Worm (Caenorhabditis elegans) whole organism, L4/young adult: ENCODE results near the gene tgt-2.

ENCODE experiments used
- W03F9.2 ChIP-seq: fragments of 150-350 bp; optimal IDR thresholded peaks from 2 replicates; lab custom pipeline; 2014; ENCODE audit warnings: missing biosample characterization, missing genetic modification characterization
- dao-5 ChIP-seq: sonication (generic microtip); optimal IDR thresholded peaks from 2 replicates; lab custom pipeline; 2016; ENCODE audit warnings: missing genotype, missing genetic modification characterization, moderate library complexity, missing compliant biosample characterization
- him-1 ChIP-seq: sonication (generic microtip); optimal IDR thresholded peaks from 2 replicates; lab custom pipeline; 2016; ENCODE audit warnings: missing genotype, missing genetic modification reagents, missing genetic modification characterization, missing compliant biosample characterization

The tgt-2 gene

DNA sequence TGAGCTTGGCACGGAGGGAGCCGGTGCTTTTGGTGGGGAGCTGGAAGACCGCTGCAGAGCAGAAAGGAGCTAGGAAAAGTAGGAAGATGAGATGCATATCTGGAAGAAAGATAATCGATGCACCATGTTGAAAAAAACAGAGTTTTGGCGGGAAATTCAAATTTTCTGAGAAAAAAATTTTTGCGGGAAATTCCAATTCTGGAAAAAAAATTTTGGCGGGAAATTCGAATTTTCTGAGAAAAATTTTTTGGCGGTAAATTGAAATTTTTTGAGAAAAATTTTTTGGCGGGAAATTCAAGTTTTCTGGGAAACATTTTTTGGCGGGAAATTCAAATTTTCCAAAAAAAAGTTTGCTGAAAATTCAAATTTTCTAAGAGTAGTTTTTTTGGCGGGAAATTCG is 39.1 kb downstream of the tgt-2 start, which contains the start of gene asp-17:
Gene asp-17 (minus strand): TSS at position 101 of the 400 bp plus-strand sequence.
- no peak for TF ChIP-seq dao-5
- TF ChIP-seq W03F9.2 (tag; lab: Kevin White, UChicago): no peak
- TF ChIP-seq him-1 (tag; lab: Kevin White, UChicago): no peak

DNA sequence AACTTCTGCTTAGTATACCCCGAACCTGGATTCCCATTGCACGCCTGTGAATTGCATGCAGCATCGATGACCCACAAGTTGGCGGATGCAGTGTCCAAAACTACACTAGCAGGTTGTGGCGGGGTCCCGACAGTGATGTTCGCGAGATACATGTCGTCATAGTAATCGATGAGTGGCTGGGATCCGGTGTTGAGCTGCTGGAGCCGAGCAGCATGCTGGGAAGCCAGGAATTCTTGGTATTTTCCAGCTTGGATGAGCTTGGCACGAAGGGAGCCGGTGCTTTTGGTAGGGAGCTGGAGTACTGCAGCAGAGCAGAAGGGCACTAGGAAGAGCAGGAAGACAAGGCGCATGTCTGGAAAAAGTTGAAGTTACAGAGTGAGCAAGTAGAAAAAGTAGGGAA is 44.1 kb downstream of the tgt-2 start, which contains the start of gene asp-16:
Gene asp-16 (minus strand): TSS at position 350 of the 400 bp plus-strand sequence.
- no peak for TF ChIP-seq him-1 (tag; lab: Kevin White, UChicago)
- TF ChIP-seq W03F9.2 (tag; lab: Kevin White, UChicago): no peak
- TF ChIP-seq dao-5: no peak

DNA sequence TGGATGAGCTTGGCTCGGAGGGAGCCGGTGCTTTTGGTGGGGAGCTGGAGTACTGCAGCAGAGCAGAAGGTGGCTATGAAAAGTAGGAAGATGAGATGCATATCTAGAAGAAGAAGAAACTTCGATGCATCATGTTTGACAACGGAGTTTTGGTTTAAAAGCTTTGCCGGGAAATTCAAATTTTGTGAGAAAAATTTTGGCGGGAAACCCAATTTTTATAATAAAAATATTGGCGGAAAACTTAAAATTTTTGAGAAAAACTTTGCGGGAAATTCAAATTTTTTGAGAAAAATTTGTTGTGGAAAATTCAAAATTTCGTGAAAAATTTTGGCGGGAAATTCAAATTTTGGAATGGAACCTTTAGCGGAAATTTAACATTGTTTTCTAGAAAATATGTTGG is 46.6 kb downstream of the tgt-2 start, which contains the start of gene asp-15:
Gene asp-15 (minus strand): TSS at position 101 of the 400 bp plus-strand sequence.
- TF ChIP-seq W03F9.2 (tag; lab: Kevin White, UChicago) (no peak), dao-5 (no peak), him-1 (tag; lab: Kevin White, UChicago) (no peak)

DNA sequence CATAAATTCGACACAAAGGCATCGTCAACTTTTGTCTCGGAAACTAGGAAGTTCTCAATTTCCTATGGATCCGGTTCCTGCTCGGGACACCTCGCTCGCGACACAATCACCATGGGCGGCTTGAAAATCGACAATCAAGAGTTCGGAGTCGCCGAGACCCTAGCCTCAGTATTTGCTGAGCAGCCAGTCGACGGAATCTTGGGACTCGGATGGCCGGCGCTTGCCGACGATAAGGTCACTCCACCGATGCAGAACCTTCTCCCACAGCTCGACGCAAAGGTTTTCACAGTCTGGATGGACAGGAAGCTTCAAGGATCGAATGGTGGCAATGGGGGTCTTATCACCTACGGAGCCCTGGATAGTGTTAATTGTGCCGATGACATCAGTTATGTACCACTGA is 49.3 kb downstream of the tgt-2 start:
- TF ChIP-seq him-1 (tag; lab: Kevin White, UChicago) (no peak), dao-5 (no peak), W03F9.2 (tag; lab: Kevin White, UChicago) (no peak)

DNA sequence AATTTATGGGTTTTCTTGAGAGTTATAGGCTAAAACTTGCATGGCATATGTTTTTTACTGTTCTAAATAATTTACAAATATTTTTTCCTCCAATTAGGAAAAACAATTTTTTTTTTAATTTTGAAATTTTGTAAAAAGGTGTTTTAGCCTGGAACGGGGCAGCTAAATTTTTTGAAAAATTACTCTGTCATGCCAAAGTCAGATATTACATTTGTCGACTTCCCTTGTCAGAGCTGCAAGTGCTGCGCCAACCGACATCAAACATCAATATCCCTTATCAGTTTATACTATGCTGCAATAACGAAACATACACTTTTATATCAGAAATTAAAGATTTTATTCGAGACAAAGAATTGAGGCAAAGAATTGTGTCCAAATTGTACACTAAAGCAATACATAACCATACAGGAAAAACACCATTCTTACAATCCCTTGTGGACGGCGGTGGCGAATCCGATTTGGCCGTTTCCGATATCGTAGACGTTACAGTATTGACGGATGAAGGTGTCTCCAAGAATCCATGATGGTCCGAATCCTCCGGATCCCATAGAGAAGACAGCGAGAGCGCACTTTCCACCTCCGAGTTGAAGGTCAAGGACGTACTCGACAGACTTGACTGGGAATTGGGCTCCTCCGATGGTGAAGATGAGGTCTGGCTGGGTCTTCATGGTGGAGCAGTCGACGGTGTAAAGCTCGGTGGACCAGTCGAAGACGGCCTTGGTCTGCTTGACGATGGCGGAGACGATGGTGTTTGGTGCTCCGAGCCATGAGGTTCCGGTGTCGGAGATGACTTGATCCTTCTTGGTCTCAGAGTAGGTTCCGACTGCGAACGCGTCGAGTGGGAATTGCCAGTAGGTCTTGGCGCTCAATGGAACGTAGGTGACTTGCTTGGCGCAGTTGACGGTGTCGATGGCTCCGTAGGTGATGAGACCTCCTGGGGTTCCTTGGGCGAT is 51.3 kb downstream of the tgt-2 start:
- TF ChIP-seq dao-5: no peak
- no peak for TF ChIP-seq W03F9.2 (tag; lab: Kevin White, UChicago)
- TF ChIP-seq him-1 (tag; lab: Kevin White, UChicago): no peak

DNA sequence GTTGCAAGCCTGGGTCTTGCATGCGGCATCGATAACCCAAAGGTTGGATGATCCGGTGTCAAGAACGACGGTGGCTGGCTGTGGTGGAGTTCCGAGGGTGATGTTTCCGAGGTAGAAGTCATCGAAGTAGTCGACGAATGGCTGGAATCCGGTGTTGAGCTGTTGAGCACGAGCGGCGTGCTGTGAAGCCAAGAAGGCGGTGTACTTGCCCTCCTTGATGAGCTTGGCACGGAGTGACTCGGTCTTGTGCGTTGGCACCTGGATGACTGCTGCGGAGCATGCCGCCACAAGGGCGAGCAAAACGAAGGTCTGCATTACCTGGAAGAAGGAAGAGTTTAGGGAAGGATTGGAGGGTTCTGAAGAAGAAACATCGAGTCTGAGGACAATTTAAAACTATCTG is 52.3 kb downstream of the tgt-2 start, which contains the start of gene asp-1:
Gene asp-1 (minus strand): TSS at position 315 of the 400 bp plus-strand sequence.
- TF ChIP-seq dao-5: no peak
- TF ChIP-seq W03F9.2 (tag; lab: Kevin White, UChicago): no peak
- no peak for TF ChIP-seq him-1 (tag; lab: Kevin White, UChicago)
